Worm (Caenorhabditis elegans) whole organism, dauer: ENCODE measurements around the gene drd-1.
"Not testable (repeated sequence)": the region's sequence is repeated elsewhere in the genome, so short reads cannot be mapped to it uniquely, and the experiment has no call there.

ENCODE experiments used
- unc-62 ChIP-seq: sonication (generic microtip); optimal IDR thresholded peaks from 2 replicates; lab custom pipeline; 2017; ENCODE audit warnings: missing biosample characterization, missing genetic modification reagents, missing genetic modification characterization

drd-1 gene

DNA sequence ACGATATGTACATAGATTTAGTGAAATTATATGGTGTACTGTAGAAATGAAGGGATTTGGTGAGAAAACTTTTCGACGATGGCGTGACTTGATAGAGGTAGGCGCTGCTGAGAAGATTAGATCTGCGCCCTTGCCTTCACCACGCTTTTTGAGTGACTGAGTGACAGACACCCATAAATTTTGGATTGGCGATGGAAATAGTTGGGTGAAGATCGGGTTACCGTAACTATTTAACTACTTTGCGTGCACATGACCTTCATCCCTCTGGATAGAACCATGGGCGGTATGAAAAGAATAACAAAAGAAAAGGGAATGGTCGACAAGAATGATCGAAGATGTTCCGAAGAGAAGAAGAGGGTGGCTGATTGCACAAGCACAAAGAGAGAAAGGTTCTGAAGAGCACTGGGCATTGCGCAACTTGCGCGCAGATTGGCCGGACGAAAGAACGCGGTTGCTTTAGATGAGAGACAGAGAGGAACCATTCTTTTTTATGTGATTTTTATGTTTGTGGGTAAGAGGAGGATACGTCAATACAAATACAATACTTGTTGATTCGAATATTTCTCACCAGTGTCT lies 27.7 kb downstream of the drd-1 start:
- no peak for TF ChIP-seq unc-62 (GFP tag; lab: Kevin White, UChicago)

ce11 chrII:8417059-8417668 lies 29.3 kb downstream of the drd-1 start, which contains the start of gene fdgt-2:
Gene fdgt-2 (plus strand): TSS chrII:8417618.
- no peak for TF ChIP-seq unc-62 (GFP tag; lab: Kevin White, UChicago)

- no peak for TF ChIP-seq unc-62 (GFP tag; lab: Kevin White, UChicago)
These were observed 31.2 kb downstream of the drd-1 start for ce11 chrII:8419015-8419414.

DNA sequence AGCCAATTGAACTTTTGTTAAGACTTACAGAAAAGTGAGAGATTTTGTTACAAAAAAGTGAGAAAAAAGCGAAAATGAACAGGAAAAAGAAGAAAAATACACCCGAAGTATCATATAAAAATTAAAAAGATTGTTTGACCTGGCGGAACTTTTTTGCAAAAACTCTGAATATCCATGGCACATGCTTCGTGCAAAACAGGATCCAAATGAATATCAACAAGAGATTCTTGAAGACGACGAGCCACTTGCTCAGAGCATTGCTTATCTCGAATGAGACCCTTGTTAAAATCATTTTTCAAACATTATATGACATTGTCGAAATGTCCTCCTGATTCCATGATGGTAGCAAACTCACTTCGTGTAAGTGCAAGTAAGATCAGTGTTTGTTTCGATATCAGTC lies 31.9 kb downstream of the drd-1 start, which contains the start of gene F14E5.8:
Gene F14E5.8, plus strand, starts transcription at position 301 of the 400 bp plus-strand sequence.
- not testable (repeated sequence) for TF ChIP-seq unc-62 (GFP tag; lab: Kevin White, UChicago)

DNA sequence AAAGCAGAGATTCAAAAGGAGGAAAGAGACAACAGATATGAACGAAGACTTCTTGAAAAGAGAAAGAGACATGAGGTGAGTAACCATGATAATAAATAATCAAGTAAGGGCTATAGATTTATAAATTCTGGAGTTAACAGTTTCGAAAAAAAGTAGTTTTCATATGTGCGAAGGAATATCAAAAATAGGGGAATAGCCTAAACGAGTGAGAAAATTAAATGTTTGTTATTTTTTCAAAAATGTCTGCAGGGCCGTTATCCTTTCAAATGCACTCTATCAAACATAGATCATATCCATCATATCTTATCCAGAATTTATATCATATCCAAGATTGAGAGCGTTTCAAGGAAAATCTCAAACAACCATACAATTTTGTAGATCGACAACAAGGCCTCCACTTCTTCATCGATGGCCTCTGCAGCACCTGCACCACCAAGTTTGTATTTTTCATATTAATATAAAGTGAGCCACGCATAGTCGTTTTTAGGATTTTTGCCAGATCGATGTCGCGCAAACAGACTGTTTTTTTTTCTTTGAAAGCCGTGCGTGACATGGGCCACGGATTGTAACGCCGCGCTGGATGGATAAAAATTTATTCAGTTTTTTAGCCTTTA lies 33.0 kb downstream of the drd-1 start:
- TF ChIP-seq unc-62 (GFP tag; lab: Kevin White, UChicago), result no peak

DNA sequence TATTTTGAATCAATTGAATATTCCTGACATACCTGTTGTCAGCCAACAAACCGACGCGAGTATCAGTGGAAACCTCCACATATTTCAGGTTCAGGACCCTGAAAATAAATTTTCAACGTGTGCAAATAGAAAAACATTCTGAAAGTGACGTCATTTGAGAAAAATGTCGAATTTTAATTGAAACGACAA lies 40.8 kb downstream of the drd-1 start, which contains the start of gene F14E5.2:
Gene F14E5.2, minus strand, starts transcription at position 101 of the 189 bp plus-strand sequence.
- no peak for TF ChIP-seq unc-62 (GFP tag; lab: Kevin White, UChicago)

DNA sequence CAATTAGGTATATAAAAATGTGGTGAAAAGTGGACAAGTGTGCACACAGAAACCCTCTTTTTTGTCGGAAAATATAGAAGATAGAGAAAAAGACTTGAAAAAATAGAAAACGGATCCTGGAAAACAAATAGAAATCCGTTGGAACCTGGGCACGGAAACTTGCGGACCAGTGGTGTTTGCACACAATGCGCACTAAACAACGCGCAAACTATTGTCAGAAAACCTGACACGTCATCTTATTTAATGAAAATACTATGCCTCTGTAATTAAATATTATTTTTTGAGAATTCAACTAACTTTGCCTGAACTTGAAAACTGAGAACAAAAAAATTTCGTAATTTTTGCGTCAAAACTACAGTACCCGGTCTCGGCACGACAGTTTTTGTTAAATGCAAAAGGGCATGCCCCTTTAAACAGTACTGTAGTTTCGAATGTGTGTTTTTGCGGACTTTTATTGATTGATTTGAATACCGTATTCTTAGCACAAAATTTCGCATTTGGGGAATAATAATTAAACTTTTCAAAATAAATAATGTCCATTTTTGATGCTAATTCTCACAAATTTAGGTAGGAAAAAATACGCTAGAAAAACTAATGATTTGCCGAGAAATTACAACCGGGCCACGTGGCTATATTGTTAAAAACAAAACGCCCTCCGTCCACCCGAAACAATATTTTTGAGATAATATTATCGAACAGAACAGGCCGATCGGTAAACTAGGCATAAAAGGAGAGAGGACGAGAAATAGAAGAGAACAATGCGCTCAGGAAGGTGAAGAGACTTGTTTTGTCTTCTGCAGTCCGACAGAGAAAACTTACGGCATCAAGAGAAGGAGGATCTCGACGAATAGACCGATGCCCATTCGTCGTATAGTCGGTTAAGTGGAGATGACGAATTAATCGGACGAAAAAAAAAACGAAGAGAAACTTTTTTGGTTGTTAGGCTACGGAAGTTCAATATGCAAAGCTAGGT lies 41.4 kb downstream of the drd-1 start:
- TF ChIP-seq unc-62 (GFP tag; lab: Kevin White, UChicago), result no peak

DNA sequence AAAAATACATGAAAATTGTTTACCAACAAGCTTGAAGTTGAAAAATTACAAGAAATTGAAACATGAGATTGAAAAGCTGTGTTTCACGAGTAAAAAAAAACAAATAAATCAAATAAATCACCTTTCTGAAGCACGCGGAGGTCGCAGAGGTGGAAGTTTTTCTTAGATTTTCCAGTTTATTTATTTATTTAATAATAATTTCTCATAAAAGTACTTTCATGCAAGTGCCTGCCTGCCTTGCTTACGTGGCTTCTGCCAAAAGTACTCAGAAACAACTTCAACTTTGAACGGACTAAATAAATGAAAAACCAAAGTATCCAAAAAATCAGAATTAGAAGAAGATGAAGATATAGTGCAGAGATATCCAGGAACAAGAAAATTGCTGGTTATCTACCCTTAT lies 44.1 kb downstream of the drd-1 start, which contains the start of gene acp-2:
Gene acp-2, minus strand, starts transcription at position 101 of the 400 bp plus-strand sequence.
- TF ChIP-seq unc-62 (GFP tag; lab: Kevin White, UChicago), result no peak

DNA sequence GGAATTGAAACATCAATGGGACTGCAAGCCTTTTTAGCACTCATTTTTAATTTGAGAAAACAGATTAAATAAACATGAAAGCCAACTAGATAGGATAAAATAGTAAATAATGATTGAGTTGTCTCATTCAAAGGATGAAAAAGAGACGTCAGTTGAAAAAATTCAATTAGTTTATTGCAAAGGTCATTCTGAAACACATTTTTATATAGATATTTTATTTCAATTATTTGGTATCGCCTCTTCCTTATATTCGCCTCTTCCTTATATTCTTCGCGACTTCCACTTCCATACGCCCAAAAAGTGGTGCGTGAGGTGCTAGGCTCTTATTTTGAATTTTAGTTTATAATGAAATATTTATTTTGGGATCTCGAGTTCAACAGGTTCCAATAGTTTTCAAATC lies 47.2 kb downstream of the drd-1 start, which contains the start of gene acp-4:
Gene acp-4, minus strand, starts transcription at position 101 of the 400 bp plus-strand sequence.
- no peak for TF ChIP-seq unc-62 (GFP tag; lab: Kevin White, UChicago)

DNA sequence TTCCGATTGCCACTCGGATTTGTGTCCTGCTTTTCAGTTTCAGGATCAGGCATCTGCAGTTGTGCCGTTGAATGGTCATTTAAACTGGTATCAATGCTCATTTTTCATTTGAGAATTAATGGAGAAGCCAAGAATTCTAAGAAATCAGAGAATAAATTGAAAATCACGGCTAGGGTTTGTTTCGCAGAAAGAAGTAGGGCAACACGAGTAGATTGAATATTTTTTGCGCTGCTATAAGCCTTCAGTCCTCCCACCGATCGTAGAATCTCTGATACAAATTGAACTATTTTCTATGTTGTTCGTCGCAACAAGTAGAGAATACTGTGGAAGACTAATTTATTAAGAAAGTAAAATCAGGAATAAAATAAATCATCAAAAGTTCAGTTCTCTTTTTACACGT lies 49.2 kb downstream of the drd-1 start, which contains the start of gene acp-3:
Gene acp-3, minus strand, starts transcription at position 101 of the 400 bp plus-strand sequence.
- TF ChIP-seq unc-62 (GFP tag; lab: Kevin White, UChicago), result no peak

DNA sequence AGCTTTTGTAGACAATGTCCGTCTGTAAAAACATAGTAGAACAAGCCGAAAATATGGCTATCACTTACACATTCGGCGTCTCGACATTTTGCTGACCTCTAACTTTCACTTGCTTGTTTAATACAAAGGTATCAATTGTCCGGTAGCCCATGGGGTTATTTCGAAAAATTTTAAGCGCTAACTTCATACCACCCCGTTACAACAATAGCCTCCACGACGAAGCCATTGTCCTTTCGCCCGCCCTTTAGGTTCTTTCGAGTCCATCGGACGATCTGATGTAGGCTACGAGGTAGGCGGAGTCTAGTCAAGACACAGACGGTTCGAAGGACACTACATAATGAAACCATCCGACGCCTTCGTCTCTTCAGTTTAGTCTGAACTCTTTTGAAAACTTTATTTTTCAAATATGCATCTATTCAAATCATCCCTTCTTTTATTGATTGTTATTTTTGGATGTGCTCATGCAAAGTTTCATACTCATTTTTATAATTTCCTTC lies 51.0 kb downstream of the drd-1 start, which contains the start of gene lips-10:
Gene lips-10, plus strand, starts transcription at position 378 of the 497 bp plus-strand sequence.
- TF ChIP-seq unc-62 (GFP tag; lab: Kevin White, UChicago), result no peak
